Fruit fly (Drosophila melanogaster) whole organism, adult: ENCODE data around the gene NimB3.

Source experiments
- CG11617 ChIP-seq: fragments of 200-800 bp; sonication (Bioruptor generic); optimal IDR thresholded peaks from 2 replicates; lab custom pipeline; 2017; ENCODE audit warnings: mild to moderate bottlenecking, missing biosample characterization, missing genetic modification reagents, missing genetic modification characterization
- CG12768 ChIP-seq: fragments of 200-800 bp; sonication (Bioruptor generic); optimal IDR thresholded peaks from 2 replicates; lab custom pipeline; 2017; ENCODE audit warnings: missing biosample characterization, missing genetic modification characterization, mild to moderate bottlenecking, moderate library complexity, missing genetic modification reagents
- CG14711 ChIP-seq: fragments of 200-800 bp; sonication (Bioruptor generic); optimal IDR thresholded peaks from 2 replicates; lab custom pipeline; 2018; ENCODE audit warnings: missing biosample characterization, mild to moderate bottlenecking, missing genetic modification characterization, moderate library complexity
- CG1620 ChIP-seq: fragments of 200-800 bp; sonication (Bioruptor generic); optimal IDR thresholded peaks from 2 replicates; lab custom pipeline; 2016; ENCODE audit warnings: missing biosample characterization, missing genetic modification characterization
- CG33017 ChIP-seq: fragments of 200-800 bp; sonication (Bioruptor generic); optimal IDR thresholded peaks from 2 replicates; lab custom pipeline; 2018; ENCODE audit warnings: missing biosample characterization, mild to moderate bottlenecking, missing genetic modification characterization, moderate library complexity
- CG5204 ChIP-seq: fragments of 200-800 bp; sonication (Bioruptor generic); optimal IDR thresholded peaks from 2 replicates; lab custom pipeline; 2016; ENCODE audit warnings: missing biosample characterization, missing genetic modification characterization
- CG7045 ChIP-seq: fragments of 200-800 bp; sonication (Bioruptor generic); optimal IDR thresholded peaks from 2 replicates; lab custom pipeline; 2017; ENCODE audit warnings: missing biosample characterization, mild to moderate bottlenecking, missing genetic modification characterization
- CG7101 ChIP-seq: fragments of 200-800 bp; sonication (Bioruptor generic); optimal IDR thresholded peaks from 2 replicates; lab custom pipeline; 2018; ENCODE audit warnings: missing biosample characterization, mild to moderate bottlenecking, missing genetic modification characterization, moderate library complexity
- Crg-1 ChIP-seq: fragments of 200-800 bp; sonication (Bioruptor generic); optimal IDR thresholded peaks from 2 replicates; lab custom pipeline; 2016; ENCODE audit warnings: missing biosample characterization, missing genetic modification characterization
- Hr96 ChIP-seq: fragments of 200-800 bp; sonication (Bioruptor generic); optimal IDR thresholded peaks from 2 replicates; lab custom pipeline; 2016; ENCODE audit warnings: missing biosample characterization, missing genetic modification characterization
- Mnt ChIP-seq: fragments of 200-800 bp; sonication (Bioruptor generic); optimal IDR thresholded peaks from 2 replicates; lab custom pipeline; 2016; ENCODE audit warnings: missing biosample characterization, mild to moderate bottlenecking, missing genetic modification characterization
- bab1 ChIP-seq: fragments of 200-800 bp; sonication (Bioruptor generic); optimal IDR thresholded peaks from 3 replicates; lab custom pipeline; 2019; ENCODE audit warnings: missing biosample characterization, mild to moderate bottlenecking, missing genetic modification characterization, moderate library complexity
- cic ChIP-seq: fragments of 200-800 bp; sonication (Bioruptor generic); optimal IDR thresholded peaks from 2 replicates; lab custom pipeline; 2017; ENCODE audit warnings: missing biosample characterization, mild to moderate bottlenecking, missing genetic modification characterization, moderate library complexity
- cnc ChIP-seq, 2 experiments: fragments of >200 bp; optimal IDR thresholded peaks; 2 replicates each; lab custom pipeline; 2017
- kay ChIP-seq: fragments of 200-800 bp; sonication (Bioruptor generic); peaks from one replicate; lab custom pipeline; 2016; ENCODE audit warnings: missing biosample characterization, missing genetic modification characterization, borderline replicate concordance
- ovo ChIP-seq: fragments of 200-800 bp; sonication (Bioruptor generic); optimal IDR thresholded peaks from 2 replicates; lab custom pipeline; 2016; ENCODE audit warnings: missing biosample characterization, missing genetic modification characterization
- pad ChIP-seq: fragments of 200-800 bp; sonication (Bioruptor generic); optimal IDR thresholded peaks from 3 replicates; lab custom pipeline; 2017; ENCODE audit warnings: missing biosample characterization, missing genetic modification characterization, mild to moderate bottlenecking, moderate library complexity, missing genetic modification reagents
- tj ChIP-seq: fragments of 200-800 bp; sonication (Bioruptor generic); optimal IDR thresholded peaks from 3 replicates; lab custom pipeline; 2017; ENCODE audit warnings: missing biosample characterization, mild to moderate bottlenecking, missing genetic modification characterization, moderate library complexity
- toe ChIP-seq: fragments of 200-800 bp; sonication (Bioruptor generic); optimal IDR thresholded peaks from 2 replicates; lab custom pipeline; 2016; ENCODE audit warnings: missing biosample characterization, missing genetic modification characterization

Gene NimB3

dm6 chr2L:13976669-13977068 lies 8.9 kb upstream of the NimB3 start, which contains the start of gene NimC1:
NimC1 (minus strand) TSS chr2L:13976769.
- TF ChIP-seq pad = no peak
- no peak for TF ChIP-seq cnc (optimal IDR thresholded peaks at IDR 0.05; lab: Kevin White, UChicago)
- no peak for TF ChIP-seq CG5204 (GFP tag; lab: Kevin White, UChicago)
- no peak for TF ChIP-seq CG12768 (GFP tag; lab: Kevin White, UChicago)
- no peak for TF ChIP-seq CG11617 (GFP tag; lab: Kevin White, UChicago)
- no peak for TF ChIP-seq CG1620 (GFP tag; lab: Kevin White, UChicago)
- TF ChIP-seq CG33017 (tag; lab: Kevin White, UChicago) = no peak
- TF ChIP-seq Mnt = no peak
- TF ChIP-seq bab1 (GFP tag; lab: Kevin White, UChicago) = no peak
- TF ChIP-seq ovo (GFP tag; lab: Kevin White, UChicago) = no peak
- no peak for TF ChIP-seq toe (GFP tag; lab: Kevin White, UChicago)
- TF ChIP-seq CG7101 (tag; lab: Kevin White, UChicago) = no peak
- TF ChIP-seq kay = no peak
- no peak for TF ChIP-seq CG14711 (tag; lab: Kevin White, UChicago)

dm6 chr2L:13972847-13973246 lies 5.1 kb upstream of the NimB3 start, which contains the start of gene He:
He (minus strand) TSS chr2L:13972947.
- no peak for TF ChIP-seq CG1620 (GFP tag; lab: Kevin White, UChicago)
- no peak for TF ChIP-seq Hr96 (GFP tag; lab: Kevin White, UChicago)

DNA sequence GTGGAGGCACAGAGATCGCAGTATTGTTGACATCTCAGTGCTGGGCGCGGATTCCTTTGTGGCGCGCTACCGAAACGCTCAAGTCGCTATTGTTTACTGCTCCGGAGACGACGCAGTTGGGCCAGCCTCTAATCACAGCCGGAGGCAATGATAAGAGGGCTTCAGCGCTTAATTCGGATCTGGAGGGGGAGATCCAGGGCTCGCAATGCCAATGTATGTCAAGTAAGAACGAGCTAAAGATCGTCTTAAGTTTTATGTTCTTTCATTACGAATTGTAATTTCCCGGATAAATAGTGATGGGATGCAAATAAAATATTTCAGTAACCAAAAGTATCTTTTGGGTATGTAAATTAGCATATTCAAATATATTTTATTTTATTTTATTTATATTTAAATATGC lies 2.1 kb upstream of the NimB3 start, which contains the start of the genes NimB4 and NimB5:
Gene NimB4 (minus strand): TSS at position 101 of the 400 bp plus-strand sequence.
Gene NimB5 (plus strand): TSS at position 302 of the 400 bp plus-strand sequence.
- TF ChIP-seq CG14711 (tag; lab: Kevin White, UChicago) (no peak), CG7101 (tag; lab: Kevin White, UChicago) (no peak), CG1620 (GFP tag; lab: Kevin White, UChicago) (no peak), Crg-1 (GFP tag; lab: Kevin White, UChicago) (no peak), Mnt (no peak), CG7045 (GFP tag; lab: Kevin White, UChicago) (no peak), CG11617 (GFP tag; lab: Kevin White, UChicago) (no peak), Hr96 (GFP tag; lab: Kevin White, UChicago) (no peak), pad (no peak), cic (GFP tag; lab: Kevin White, UChicago) (no peak), CG12768 (GFP tag; lab: Kevin White, UChicago) (no peak), bab1 (GFP tag; lab: Kevin White, UChicago) (no peak), CG33017 (tag; lab: Kevin White, UChicago) (no peak), cnc (optimal IDR thresholded peaks at IDR 0.05; lab: Kevin White, UChicago) (no peak), ovo (GFP tag; lab: Kevin White, UChicago) (no peak), tj (no peak), CG5204 (GFP tag; lab: Kevin White, UChicago) (no peak), toe (GFP tag; lab: Kevin White, UChicago) (no peak)

dm6 chr2L:13966732-13967316 lies 961 bp downstream of the NimB3 start, which contains the start of gene NimB2:
NimB2 (minus strand) TSS chr2L:13967018.
- TF ChIP-seq CG7045 (GFP tag; lab: Kevin White, UChicago) (no peak), bab1 (GFP tag; lab: Kevin White, UChicago) (no peak), CG7101 (tag; lab: Kevin White, UChicago) (no peak), CG11617 (GFP tag; lab: Kevin White, UChicago) (no peak), CG1620 (GFP tag; lab: Kevin White, UChicago) (no peak), Hr96 (GFP tag; lab: Kevin White, UChicago) (no peak), toe (GFP tag; lab: Kevin White, UChicago) (no peak), pad (no peak), cnc (optimal IDR thresholded peaks at IDR 0.05; lab: Kevin White, UChicago) (no peak), ovo (GFP tag; lab: Kevin White, UChicago) (no peak)

DNA sequence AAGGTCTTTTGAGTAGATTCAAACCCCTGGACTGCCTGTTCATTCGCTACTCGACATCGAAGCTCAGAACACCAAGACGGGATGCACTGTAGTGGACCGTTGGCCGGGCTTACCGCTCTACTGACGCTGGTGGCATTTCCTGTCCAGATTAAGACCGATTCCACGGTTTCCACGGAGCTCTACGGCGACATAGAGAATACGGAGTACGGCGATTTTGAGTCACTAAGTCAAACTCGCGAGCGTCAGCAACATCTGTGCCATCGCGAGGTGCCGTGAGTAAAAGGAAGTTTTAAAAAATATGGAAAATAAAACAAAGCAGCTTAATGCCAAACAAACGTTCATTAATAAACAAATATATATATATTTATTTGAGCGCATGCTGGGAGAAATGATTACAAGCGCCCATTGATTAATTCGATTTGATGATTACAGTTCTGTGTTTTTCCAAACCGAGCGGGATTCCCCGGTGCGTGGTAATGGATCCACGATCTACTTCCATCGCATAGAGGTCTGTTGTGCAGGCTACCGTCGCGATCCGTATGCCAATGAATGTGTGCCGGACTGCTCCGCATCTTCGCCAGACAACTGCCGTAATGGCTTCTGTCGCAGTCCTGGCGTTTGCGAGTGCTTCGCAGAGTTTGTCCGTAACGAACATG lies 4.2 kb downstream of the NimB3 start, which contains the start of gene NimB1:
Gene NimB1 (plus strand): TSS at position 41 of the 656 bp plus-strand sequence.
- TF ChIP-seq CG33017 (tag; lab: Kevin White, UChicago) (no peak), cic (GFP tag; lab: Kevin White, UChicago) (peak; percentile 41)

- TF ChIP-seq kay (no peak), Crg-1 (GFP tag; lab: Kevin White, UChicago) (no peak), CG11617 (GFP tag; lab: Kevin White, UChicago) (no peak)
These were observed 7.4 kb downstream of the NimB3 start for dm6 chr2L:13960399-13960798.

- TF ChIP-seq Hr96 (GFP tag; lab: Kevin White, UChicago) (no peak), ovo (GFP tag; lab: Kevin White, UChicago) (no peak), CG33017 (tag; lab: Kevin White, UChicago) (no peak), cic (GFP tag; lab: Kevin White, UChicago) (no peak), Mnt (no peak), CG11617 (GFP tag; lab: Kevin White, UChicago) (no peak), bab1 (GFP tag; lab: Kevin White, UChicago) (no peak), CG7101 (tag; lab: Kevin White, UChicago) (no peak), Crg-1 (GFP tag; lab: Kevin White, UChicago) (no peak)
These were observed 10.5 kb downstream of the NimB3 start, which contains the start of gene NimA for dm6 chr2L:13957239-13957638. NimA (plus strand) TSS chr2L:13957539.
